Worm (Caenorhabditis elegans) whole organism, young adult: Measurements from ENCODE around the gene ubc-21.

ENCODE experiments used
- B0261.1 ChIP-seq: sonication (generic microtip); optimal IDR thresholded peaks from 2 replicates; lab custom pipeline; 2016; ENCODE audit warnings: mild to moderate bottlenecking, missing genetic modification characterization, moderate library complexity, missing compliant biosample characterization
- F33H1.4 ChIP-seq: fragments of 200-800 bp; sonication (Bioruptor generic); IDR thresholded peaks from 2 replicates; pipeline ENCODE4 v1.3.6; 2022; ENCODE audit warnings: missing genetic modification reagents, missing genetic modification characterization, missing compliant biosample characterization
- F39B2.1 ChIP-seq: fragments of 200-800 bp; sonication (Bioruptor generic); IDR thresholded peaks from 2 replicates; pipeline ENCODE4 v1.3.6; 2022; ENCODE audit warnings: missing genetic modification reagents, missing genetic modification characterization, missing compliant biosample characterization
- K12H6.12 ChIP-seq: fragments of 200-800 bp; sonication (Bioruptor generic); optimal IDR thresholded peaks from 2 replicates; lab custom pipeline; 2018; ENCODE audit warnings: mild to moderate bottlenecking, missing genetic modification characterization, missing compliant biosample characterization
- Y56A3A.18 ChIP-seq: fragments of 200-800 bp; sonication (Bioruptor generic); IDR thresholded peaks from 2 replicates; pipeline ENCODE4 v1.3.6; 2022; ENCODE audit warnings: missing genetic modification reagents, missing genetic modification characterization, missing compliant biosample characterization
- atf-7 ChIP-seq: sonication (generic microtip); optimal IDR thresholded peaks from 2 replicates; lab custom pipeline; 2017; ENCODE audit warnings: mild to moderate bottlenecking, missing genetic modification characterization, missing compliant biosample characterization
- attf-3 ChIP-seq: fragments of 200-800 bp; sonication (Bioruptor generic); conservative IDR thresholded peaks from 2 replicates; pipeline ENCODE4 v1.3.6; 2022; ENCODE audit warnings: missing genetic modification reagents, missing genetic modification characterization, missing compliant biosample characterization
- bed-1 ChIP-seq: fragments of 200-800 bp; sonication (Bioruptor generic); IDR thresholded peaks from 2 replicates; pipeline ENCODE4 v1.3.6; 2022; ENCODE audit warnings: missing genetic modification reagents, missing genetic modification characterization, missing compliant biosample characterization
- ccch-3 ChIP-seq: fragments of 200-800 bp; sonication (Bioruptor generic); optimal IDR thresholded peaks from 2 replicates; lab custom pipeline; 2018; ENCODE audit warnings: mild to moderate bottlenecking, missing genetic modification characterization, missing compliant biosample characterization
- ceh-91 ChIP-seq: fragments of 200-800 bp; sonication (Bioruptor generic); IDR thresholded peaks from 2 replicates; pipeline ENCODE4 v1.3.6; 2022; ENCODE audit warnings: missing genetic modification reagents, missing genetic modification characterization, missing compliant biosample characterization
- die-1 ChIP-seq: sonication (generic microtip); optimal IDR thresholded peaks from 2 replicates; lab custom pipeline; 2016; ENCODE audit warnings: missing genotype, mild to moderate bottlenecking, missing genetic modification characterization, missing compliant biosample characterization
- egl-44 ChIP-seq: fragments of 200-800 bp; sonication (Bioruptor generic); IDR thresholded peaks from 2 replicates; pipeline ENCODE4 v1.3.6; 2022; ENCODE audit warnings: missing genetic modification reagents, missing genetic modification characterization, missing compliant biosample characterization
- ets-4 ChIP-seq: fragments of 200-800 bp; sonication (Bioruptor generic); optimal IDR thresholded peaks from 2 replicates; lab custom pipeline; 2018; ENCODE audit warnings: mild to moderate bottlenecking, missing genetic modification characterization, missing compliant biosample characterization
- him-1 ChIP-seq: sonication (generic microtip); optimal IDR thresholded peaks from 2 replicates; lab custom pipeline; 2016; ENCODE audit warnings: missing genotype, missing genetic modification reagents, missing genetic modification characterization, missing compliant biosample characterization
- hlh-12 ChIP-seq: sonication (generic microtip); optimal IDR thresholded peaks from 2 replicates; lab custom pipeline; 2016; ENCODE audit warnings: missing genetic modification characterization, missing compliant biosample characterization
- hlh-26 ChIP-seq: fragments of 200-800 bp; sonication (Bioruptor generic); conservative IDR thresholded peaks from 2 replicates; pipeline ENCODE4 v1.3.6; 2022; ENCODE audit warnings: missing genetic modification reagents, missing genetic modification characterization, missing compliant biosample characterization
- hmg-1.2 ChIP-seq: fragments of 200-800 bp; sonication (Bioruptor generic); IDR thresholded peaks from 2 replicates; pipeline ENCODE4 v1.3.6; 2022; ENCODE audit warnings: missing genetic modification reagents, missing genetic modification characterization, missing compliant biosample characterization
- hmg-20 ChIP-seq: fragments of 200-800 bp; sonication (Bioruptor generic); IDR thresholded peaks from 2 replicates; pipeline ENCODE4 v1.3.6; 2022; ENCODE audit warnings: missing genetic modification reagents, missing genetic modification characterization, missing compliant biosample characterization
- hsf-1 ChIP-seq: fragments of 200-800 bp; sonication (Bioruptor generic); IDR thresholded peaks from 2 replicates; pipeline ENCODE4 v1.3.6; 2022; ENCODE audit warnings: missing genetic modification reagents, missing genetic modification characterization, missing compliant biosample characterization
- let-526 ChIP-seq: fragments of 200-800 bp; sonication (Bioruptor generic); IDR thresholded peaks from 2 replicates; pipeline ENCODE4 v1.3.6; 2022; ENCODE audit warnings: missing genetic modification reagents, missing genetic modification characterization, missing compliant biosample characterization
- madf-8 ChIP-seq: fragments of 200-800 bp; sonication (Bioruptor generic); conservative IDR thresholded peaks from 2 replicates; pipeline ENCODE4 v1.3.6; 2022; ENCODE audit warnings: missing genetic modification reagents, missing genetic modification characterization, missing compliant biosample characterization
- mes-4 ChIP-seq: sonication (generic microtip); optimal IDR thresholded peaks from 2 replicates; lab custom pipeline; 2016; ENCODE audit warnings: missing genotype, missing genetic modification characterization, missing compliant biosample characterization
- nhr-120 ChIP-seq: fragments of 200-800 bp; sonication (Bioruptor generic); IDR thresholded peaks from 2 replicates; pipeline ENCODE4 v1.3.6; 2022; ENCODE audit warnings: missing genetic modification characterization, missing compliant biosample characterization
- nhr-80 ChIP-seq: sonication (generic microtip); optimal IDR thresholded peaks from 2 replicates; lab custom pipeline; 2016; ENCODE audit warnings: missing genetic modification characterization, missing compliant biosample characterization
- rpc-1 ChIP-seq, 2 experiments: fragments of 150-350 bp in 1 of 2; sonication (generic microtip) in 1 of 2; optimal IDR thresholded peaks; 2 replicates each; lab custom pipeline; 2014 to 2018; ENCODE audit warnings: missing biosample characterization in 1 of 2, missing genetic modification characterization in 1 of 2, missing genetic modification reagents in 1 of 2, missing genotype in 1 of 2
- sdz-38 ChIP-seq: sonication (generic microtip); optimal IDR thresholded peaks from 2 replicates; lab custom pipeline; 2016; ENCODE audit warnings: missing genotype, missing genetic modification characterization, missing compliant biosample characterization
- sea-2 ChIP-seq: fragments of 200-800 bp; sonication (Bioruptor generic); IDR thresholded peaks from 2 replicates; pipeline ENCODE4 v1.3.6; 2022; ENCODE audit warnings: missing genetic modification characterization, missing compliant biosample characterization
- snpc-1.1 ChIP-seq: sonication (generic microtip); optimal IDR thresholded peaks from 2 replicates; lab custom pipeline; 2017; ENCODE audit warnings: missing genetic modification characterization, mild to moderate bottlenecking, missing compliant biosample characterization, antibody characterized with exemption, moderate library complexity, missing genotype, missing genetic modification reagents; ENCODE audit not compliant: insufficient read depth
- tbp1 ChIP-seq: fragments of 200-800 bp; sonication (Bioruptor generic); optimal IDR thresholded peaks from 2 replicates; lab custom pipeline; 2018; ENCODE audit warnings: mild to moderate bottlenecking, missing genetic modification characterization, missing compliant biosample characterization
- tbx-9 ChIP-seq: sonication (generic microtip); optimal IDR thresholded peaks from 2 replicates; lab custom pipeline; 2016; ENCODE audit warnings: borderline replicate concordance, missing genetic modification characterization, inconsistent platforms, missing compliant biosample characterization
- ztf-25 ChIP-seq: fragments of 200-800 bp; sonication (Bioruptor generic); IDR thresholded peaks from 2 replicates; pipeline ENCODE4 v1.3.6; 2022; ENCODE audit warnings: missing genetic modification reagents, missing genetic modification characterization, missing compliant biosample characterization

ubc-21 gene

ce11 chrX:8819815-8820415 lies 49.5 kb upstream of the ubc-21 start (continued):
- TF ChIP-seq K12H6.12 (tag; lab: Kevin White, UChicago) (no peak), madf-8 (GFP tag; lab: Robert Waterston, UW) (no peak), nhr-120 (GFP tag; lab: Robert Waterston, UW) (no peak), egl-44 (no peak), Y56A3A.18 (peak; percentile 77; the same call in 1 of the 2 replicates), sdz-38 (tag; lab: Kevin White, UChicago) (no peak), let-526 (GFP tag; lab: Robert Waterston, UW) (no peak), hlh-12 (no peak), ccch-3 (no peak), tbp1 (GFP tag; lab: Kevin White, UChicago) (peak; percentile 87), hmg-1.2 (GFP tag; lab: Robert Waterston, UW) (peak; percentile 56), hmg-20 (GFP tag; lab: Robert Waterston, UW) (peak; percentile 13; the same call in 1 of the 2 replicates), tbx-9 (no peak), die-1 (tag; lab: Kevin White, UChicago) (peak; percentile 75), hsf-1 (GFP tag; lab: Robert Waterston, UW) (no peak), rpc-1 (optimal IDR thresholded peaks at IDR 0.05; lab: Kevin White, UChicago) (peak; percentile 88), rpc-1 (tag; optimal IDR thresholded peaks at IDR 0.05; lab: Kevin White, UChicago) (peak; percentile 86), F39B2.1 (GFP tag; lab: Robert Waterston, UW) (no peak), sea-2 (GFP tag; lab: Robert Waterston, UW) (no peak), hlh-26 (no peak), ztf-25 (no peak), F33H1.4 (GFP tag; lab: Robert Waterston, UW) (no peak), bed-1 (GFP tag; lab: Robert Waterston, UW) (no peak), mes-4 (tag; lab: Kevin White, UChicago) (no peak), him-1 (tag; lab: Kevin White, UChicago) (peak; percentile 24)

ce11 chrX:8820643-8821042 lies 48.8 kb upstream of the ubc-21 start:
- peak; percentile 35 for TF ChIP-seq nhr-80 (tag; lab: Kevin White, UChicago)
- no peak for TF ChIP-seq ceh-91 (GFP tag; lab: Robert Waterston, UW)

- no peak for TF ChIP-seq snpc-1.1 (tag; lab: Kevin White, UChicago)
- TF ChIP-seq attf-3, result no peak
- TF ChIP-seq nhr-80 (tag; lab: Kevin White, UChicago), result peak; percentile 79
- peak; percentile 55 for TF ChIP-seq ets-4 (GFP tag; lab: Kevin White, UChicago)
Observed at ce11 chrX:8824437-8824836, 45.0 kb upstream of the ubc-21 start, which contains the start of gene ifd-1. Gene ifd-1 (minus strand): TSS chrX:8824448.

- TF ChIP-seq B0261.1 (tag; lab: Kevin White, UChicago), result peak; percentile 55
- peak; percentile 38 for TF ChIP-seq rpc-1 (optimal IDR thresholded peaks at IDR 0.05; lab: Kevin White, UChicago)
- peak; percentile 69 for TF ChIP-seq rpc-1 (tag; optimal IDR thresholded peaks at IDR 0.05; lab: Kevin White, UChicago)
- peak; percentile 83 for TF ChIP-seq tbp1 (GFP tag; lab: Kevin White, UChicago)
Observed at ce11 chrX:8826013-8826412, 43.4 kb upstream of the ubc-21 start.

ce11 chrX:8828365-8828764 lies 41.1 kb upstream of the ubc-21 start, which contains the start of gene rcs-1:
Gene rcs-1 (minus strand): TSS chrX:8828540.
- TF ChIP-seq nhr-80 (tag; lab: Kevin White, UChicago) (peak; percentile 0), atf-7 (tag; lab: Kevin White, UChicago) (no peak)
- TF ChIP-seq, all 124 proteins: peak for 1
